Worm (Caenorhabditis elegans): ENCODE results near the gene K03B8.14.

- TF ChIP-seq him-1 (tag; optimal IDR thresholded peaks at IDR 0.05) = no peak
- no peak for TF ChIP-seq dao-5 (tag; optimal IDR thresholded peaks at IDR 0.05)
- TF ChIP-seq W03F9.2 (tag; optimal IDR thresholded peaks at IDR 0.05) = no peak
Measured at ce11 chrV:11428728-11429127, 38.4 kb downstream of the K03B8.14 start.
